Worm (Caenorhabditis elegans) whole organism, L1 larva: ENCODE measurements around the gene pqn-96.

ENCODE experiments used
- ama-1 ChIP-seq: fragments of 150-350 bp; optimal IDR thresholded peaks from 2 replicates; lab custom pipeline; 2014
- dsc-1 ChIP-seq: sonication (generic microtip); optimal IDR thresholded peaks from 2 replicates; lab custom pipeline; 2016; ENCODE audit warnings: mild to moderate bottlenecking, missing genetic modification characterization, missing compliant biosample characterization
- efl-3 ChIP-seq: fragments of 200-800 bp; sonication (Bioruptor generic); optimal IDR thresholded peaks from 2 replicates; lab custom pipeline; 2018; ENCODE audit warnings: mild to moderate bottlenecking, missing genetic modification characterization, missing compliant biosample characterization
- fkh-10 ChIP-seq: sonication (generic microtip); optimal IDR thresholded peaks from 2 replicates; lab custom pipeline; 2017; ENCODE audit warnings: missing biosample characterization, missing genetic modification reagents, missing genetic modification characterization
- jun-1 ChIP-seq: fragments of 150-350 bp; optimal IDR thresholded peaks from 2 replicates; lab custom pipeline; 2014; ENCODE audit warnings: missing biosample characterization, missing genetic modification reagents, missing genetic modification characterization
- lin-39 ChIP-seq: fragments of 150-350 bp; optimal IDR thresholded peaks from 2 replicates; lab custom pipeline; 2014; ENCODE audit warnings: missing biosample characterization, missing genetic modification reagents, missing genetic modification characterization
- nhr-12 ChIP-seq: sonication (generic microtip); optimal IDR thresholded peaks from 2 replicates; lab custom pipeline; 2017; ENCODE audit warnings: missing biosample characterization, missing genetic modification characterization
- nhr-237 ChIP-seq: fragments of 150-350 bp; optimal IDR thresholded peaks from 2 replicates; lab custom pipeline; 2014; ENCODE audit warnings: missing biosample characterization, missing genetic modification characterization
- pqm-1 ChIP-seq: sonication (generic microtip); optimal IDR thresholded peaks from 3 replicates; lab custom pipeline; 2017; ENCODE audit warnings: missing biosample characterization, missing genetic modification characterization
- skn-1 ChIP-seq: fragments of 150-350 bp; optimal IDR thresholded peaks from 2 replicates; lab custom pipeline; 2014; ENCODE audit warnings: missing biosample characterization, missing genetic modification characterization
- tbx-2 ChIP-seq: sonication (generic microtip); optimal IDR thresholded peaks from 2 replicates; lab custom pipeline; 2016; ENCODE audit warnings: missing genetic modification characterization, missing compliant biosample characterization
- unc-130 ChIP-seq: fragments of 150-350 bp; optimal IDR thresholded peaks from 2 replicates; lab custom pipeline; 2017; ENCODE audit warnings: missing biosample characterization, missing genetic modification characterization, inconsistent platforms
- zag-1 ChIP-seq: fragments of 150-350 bp; optimal IDR thresholded peaks from 2 replicates; lab custom pipeline; 2014; ENCODE audit warnings: missing biosample characterization, missing genetic modification characterization
- ztf-4 ChIP-seq: fragments of 150-350 bp; optimal IDR thresholded peaks from 2 replicates; lab custom pipeline; 2014; ENCODE audit warnings: missing biosample characterization, missing genetic modification characterization

- no peak for TF ChIP-seq tbx-2 (tag; lab: Kevin White, UChicago)
- no peak for TF ChIP-seq dsc-1 (tag; lab: Kevin White, UChicago)
- no peak for TF ChIP-seq unc-130 (tag; lab: Kevin White, UChicago)
- TF ChIP-seq zag-1 (tag; lab: Kevin White, UChicago): no peak
- TF ChIP-seq lin-39 (tag; lab: Kevin White, UChicago): no peak
- TF ChIP-seq pqm-1 (tag; lab: Kevin White, UChicago): no peak
- no peak for TF ChIP-seq ztf-4 (tag; lab: Kevin White, UChicago)
- TF ChIP-seq nhr-237 (tag; lab: Kevin White, UChicago): no peak
- no peak for TF ChIP-seq efl-3 (GFP tag; lab: Kevin White, UChicago)
- no peak for TF ChIP-seq fkh-10
- no peak for TF ChIP-seq jun-1
- no peak for TF ChIP-seq skn-1 (tag; lab: Kevin White, UChicago)
- TF ChIP-seq nhr-12 (tag; lab: Kevin White, UChicago): no peak
- TF ChIP-seq ama-1 (lab: Kevin White, UChicago): no peak
Measured at ce11 chrIII:8402633-8403032, 36.6 kb downstream of the pqn-96 start.
